Fruit fly (Drosophila melanogaster): ENCODE data around the gene CG12105.
A peak's percentile ranks its signal among the peaks of the same experiment; 100 is the strongest.

The CG12105 gene

dm6 chr3L:1569162-1569965 is 46.2 kb downstream of the CG12105 start, which contains the start of gene Tmep (continued):
- TF ChIP-seq mam (GFP tag; optimal IDR thresholded peaks at IDR 0.05) (no peak), Hr51 (GFP tag; optimal IDR thresholded peaks at IDR 0.05) (no peak), CG9797 (GFP tag; optimal IDR thresholded peaks at IDR 0.05) (no peak), ind (GFP tag; optimal IDR thresholded peaks at IDR 0.05) (no peak), CG17829 (tag; optimal IDR thresholded peaks at IDR 0.05) (no peak), yki (optimal IDR thresholded peaks at IDR 0.05) (no peak), crc (GFP tag; optimal IDR thresholded peaks at IDR 0.05) (no peak), Fer1 (GFP tag; optimal IDR thresholded peaks at IDR 0.05) (peak; percentile 17), Med (GFP tag) (peak; percentile 44), BtbVII (GFP tag; optimal IDR thresholded peaks at IDR 0.05) (peak; percentile 14), CG11093 (GFP tag; IDR thresholded peaks at IDR 0.05) (no peak), chinmo (GFP tag; IDR thresholded peaks at IDR 0.05; ENCODE audit: partially characterized antibody) (peak; percentile 72; the same call in 2 of the 4 replicates), HLHmδ (GFP tag; optimal IDR thresholded peaks at IDR 0.05) (peak; percentile 15), CG12104 (GFP tag; optimal IDR thresholded peaks at IDR 0.05) (no peak), dpn (GFP tag; optimal IDR thresholded peaks at IDR 0.05) (no peak), CG42726 (GFP tag; IDR thresholded peaks at IDR 0.05; ENCODE audit: partially characterized antibody) (no peak), CG12071 (GFP tag; optimal IDR thresholded peaks at IDR 0.05) (no peak), Ravus (GFP tag; IDR thresholded peaks at IDR 0.05) (no peak), Hmr (GFP tag; optimal IDR thresholded peaks at IDR 0.05) (no peak), CG31365 (tag; optimal IDR thresholded peaks at IDR 0.05) (no peak), ash1 (GFP tag; optimal IDR thresholded peaks at IDR 0.05) (no peak), CG16813 (GFP tag; IDR thresholded peaks at IDR 0.05; ENCODE audit: partially characterized antibody) (0 out of 3 replicates have a peak, but pooled peaks have one; percentile 15), chif (GFP tag; optimal IDR thresholded peaks at IDR 0.05) (no peak), CG43689 (GFP tag; IDR thresholded peaks at IDR 0.05) (no peak), Blimp-1 (GFP tag; optimal IDR thresholded peaks at IDR 0.05) (no peak), MESR4 (GFP tag; optimal IDR thresholded peaks at IDR 0.05) (peak; percentile 74), CG7357 (GFP tag; IDR thresholded peaks at IDR 0.05) (no peak), Adf1 (GFP tag; IDR thresholded peaks at IDR 0.05) (no peak), CG4730 (GFP tag; IDR thresholded peaks at IDR 0.05) (no peak), her (GFP tag; optimal IDR thresholded peaks at IDR 0.05) (no peak), CG15696 (tag; optimal IDR thresholded peaks at IDR 0.05) (no peak), pan (optimal IDR thresholded peaks at IDR 0.05) (no peak), pan (GFP tag; optimal IDR thresholded peaks at IDR 0.05 in 1 of 2, IDR thresholded peaks at IDR 0.05 in 1 of 2) (no peak), nmo (GFP tag; optimal IDR thresholded peaks at IDR 0.05) (no peak), CG17912 (GFP tag; optimal IDR thresholded peaks at IDR 0.05) (no peak), croc (GFP tag; conservative IDR thresholded peaks at IDR 0.05) (no peak), NC2β (GFP tag; optimal IDR thresholded peaks at IDR 0.05) (no peak), CG13624 (GFP tag; optimal IDR thresholded peaks at IDR 0.05) (no peak), ham (GFP tag; IDR thresholded peaks at IDR 0.05) (no peak), MBD-R2 (GFP tag; IDR thresholded peaks at IDR 0.05) (no peak), CG7963 (GFP tag; IDR thresholded peaks at IDR 0.05; ENCODE audit: partially characterized antibody) (no peak), Optix (GFP tag; IDR thresholded peaks at IDR 0.05) (no peak), CG2116 (GFP tag; optimal IDR thresholded peaks at IDR 0.05) (no peak), Asciz (GFP tag; optimal IDR thresholded peaks at IDR 0.05) (no peak), nom (GFP tag; optimal IDR thresholded peaks at IDR 0.05) (no peak), Jarid2 (GFP tag; optimal IDR thresholded peaks at IDR 0.05) (peak; percentile 48), gcm2 (GFP tag; optimal IDR thresholded peaks at IDR 0.05) (no peak), CG9876 (GFP tag; optimal IDR thresholded peaks at IDR 0.05) (no peak), CG17328 (GFP tag; IDR thresholded peaks at IDR 0.05) (no peak), CG4617 (GFP tag; optimal IDR thresholded peaks at IDR 0.05; ENCODE audit: borderline replicate concordance) (peak; percentile 76)
